Fruit fly (Drosophila melanogaster) whole organism, embryonic: ENCODE data around the gene CG8119.
A peak's percentile ranks its signal among the peaks of the same experiment; 100 is the strongest.

Experiments used
- Aef1 ChIP-seq: fragments of 200-800 bp; sonication (Bioruptor generic); IDR thresholded peaks from 3 replicates; pipeline ENCODE4 v1.3.6; 2022; ENCODE audit warnings: missing biosample characterization, missing genetic modification characterization
- BtbVII ChIP-seq: fragments of 200-800 bp; sonication (Bioruptor generic); optimal IDR thresholded peaks from 3 replicates; lab custom pipeline; 2017; ENCODE audit warnings: missing biosample characterization, mild to moderate bottlenecking, missing genetic modification characterization
- CG10267 ChIP-seq: fragments of 200-800 bp; sonication (Bioruptor generic); optimal IDR thresholded peaks from 2 replicates; lab custom pipeline; 2018; ENCODE audit warnings: missing biosample characterization, mild to moderate bottlenecking, missing genetic modification characterization, moderate library complexity
- CG10274 ChIP-seq: fragments of 200-800 bp; sonication (Bioruptor generic); optimal IDR thresholded peaks from 3 replicates; lab custom pipeline; 2017; ENCODE audit warnings: missing biosample characterization, mild to moderate bottlenecking, missing genetic modification characterization
- CG10321 ChIP-seq: fragments of 200-800 bp; sonication (Bioruptor generic); IDR thresholded peaks from 2 replicates; pipeline ENCODE4 v1.3.6; 2022; ENCODE audit warnings: missing biosample characterization, missing genetic modification characterization
- CG10462 ChIP-seq: fragments of 200-800 bp; sonication (Bioruptor generic); optimal IDR thresholded peaks from 2 replicates; lab custom pipeline; 2016; ENCODE audit warnings: missing biosample characterization, missing genetic modification characterization
- CG10654 ChIP-seq: fragments of 200-800 bp; sonication (Bioruptor generic); optimal IDR thresholded peaks from 2 replicates; lab custom pipeline; 2016; ENCODE audit warnings: missing biosample characterization, missing genetic modification characterization
- CG10959 ChIP-seq: fragments of 200-800 bp; sonication (Bioruptor generic); IDR thresholded peaks from 2 replicates; pipeline ENCODE4 v1.3.6; 2022; ENCODE audit warnings: missing biosample characterization, missing genetic modification characterization
- CG13424 ChIP-seq: fragments of 200-800 bp; sonication (Bioruptor generic); optimal IDR thresholded peaks from 2 replicates; lab custom pipeline; 2019; ENCODE audit warnings: missing biosample characterization, mild to moderate bottlenecking, missing genetic modification characterization, moderate library complexity
- CG14710 ChIP-seq: fragments of 200-800 bp; sonication (Bioruptor generic); optimal IDR thresholded peaks from 3 replicates; lab custom pipeline; 2019; ENCODE audit warnings: missing biosample characterization, mild to moderate bottlenecking, missing genetic modification characterization, moderate library complexity
- CG1603 ChIP-seq: fragments of 200-800 bp; sonication (Bioruptor generic); optimal IDR thresholded peaks from 2 replicates; lab custom pipeline; 2019; ENCODE audit warnings: missing biosample characterization, mild to moderate bottlenecking, missing genetic modification characterization, moderate library complexity
- CG17829 ChIP-seq: fragments of 200-800 bp; optimal IDR thresholded peaks from 2 replicates; lab custom pipeline; 2019; ENCODE audit warnings: missing biosample characterization, mild to moderate bottlenecking, missing genetic modification characterization, moderate library complexity
- CG18599 ChIP-seq: fragments of 200-800 bp; sonication (Bioruptor generic); optimal IDR thresholded peaks from 3 replicates; lab custom pipeline; 2017; ENCODE audit warnings: missing biosample characterization, missing genetic modification characterization, mild to moderate bottlenecking, moderate library complexity, missing genetic modification reagents
- CG2116 ChIP-seq: fragments of 200-800 bp; sonication (Bioruptor generic); optimal IDR thresholded peaks from 3 replicates; lab custom pipeline; 2018; ENCODE audit warnings: missing biosample characterization, mild to moderate bottlenecking, missing genetic modification characterization
- CG2120 ChIP-seq: fragments of 200-800 bp; sonication (Bioruptor generic); optimal IDR thresholded peaks from 3 replicates; lab custom pipeline; 2016; ENCODE audit warnings: missing biosample characterization, missing genetic modification characterization
- CG31365 ChIP-seq: fragments of 200-800 bp; sonication (Bioruptor generic); optimal IDR thresholded peaks from 2 replicates; lab custom pipeline; 2018; ENCODE audit warnings: missing biosample characterization, mild to moderate bottlenecking, missing genetic modification characterization
- CG3726 ChIP-seq: fragments of 200-800 bp; sonication (Bioruptor generic); IDR thresholded peaks from 3 replicates; pipeline ENCODE4, ENCODE4 v1.3.6; 2022; ENCODE audit warnings: missing biosample characterization, missing genetic modification characterization
- CG43689 ChIP-seq: fragments of 200-800 bp; sonication (Bioruptor generic); IDR thresholded peaks from 2 replicates; pipeline ENCODE4 v1.3.6; 2022; ENCODE audit warnings: missing biosample characterization, missing genetic modification characterization
- CkIIα-i1 ChIP-seq: fragments of 200-800 bp; sonication (Bioruptor generic); IDR thresholded peaks from 2 replicates; pipeline ENCODE4 v1.3.6; 2022; ENCODE audit warnings: missing biosample characterization, missing genetic modification characterization
- Dll ChIP-seq: fragments of 200-800 bp; sonication (Bioruptor generic); IDR thresholded peaks from 4 replicates; pipeline ENCODE4 v1.3.6; 2022; ENCODE audit warnings: missing biosample characterization, missing genetic modification characterization; ENCODE audit not compliant: partially characterized antibody
- Dref ChIP-seq: fragments of 200-800 bp; sonication (Bioruptor generic); IDR thresholded peaks from 2 replicates; pipeline ENCODE4 v1.3.6; 2022; ENCODE audit warnings: missing biosample characterization, missing genetic modification characterization
- E2f1 ChIP-seq: fragments of 200-800 bp; sonication (Bioruptor generic); IDR thresholded peaks from 2 replicates; pipeline ENCODE4 v1.3.6; 2022; ENCODE audit warnings: missing biosample characterization, missing genetic modification characterization
- Ets65A ChIP-seq: fragments of 200-800 bp; sonication (Bioruptor generic); peaks from one replicate; lab custom pipeline; 2016; ENCODE audit warnings: missing biosample characterization, missing genetic modification characterization
- Hmr ChIP-seq: fragments of 200-800 bp; sonication (Bioruptor generic); optimal IDR thresholded peaks from 3 replicates; lab custom pipeline; 2017; ENCODE audit warnings: mild to moderate bottlenecking, missing biosample characterization, missing genetic modification reagents, missing genetic modification characterization
- Hr39 ChIP-seq: fragments of >200 bp; optimal IDR thresholded peaks from 2 replicates; lab custom pipeline; 2017
- NK7.1 ChIP-seq: fragments of 200-800 bp; sonication (Bioruptor generic); optimal IDR thresholded peaks from 3 replicates; lab custom pipeline; 2016; ENCODE audit warnings: missing biosample characterization, missing genetic modification characterization
- Rfx ChIP-seq: fragments of 200-800 bp; sonication (Bioruptor generic); IDR thresholded peaks from 2 replicates; pipeline ENCODE4 v1.3.6; 2022; ENCODE audit warnings: missing biosample characterization, missing genetic modification characterization
- Six4 ChIP-seq: fragments of 200-800 bp; sonication (Bioruptor generic); optimal IDR thresholded peaks from 2 replicates; lab custom pipeline; 2016; ENCODE audit warnings: missing biosample characterization, missing genetic modification characterization
- Spps ChIP-seq: fragments of 200-800 bp; sonication (Bioruptor generic); optimal IDR thresholded peaks from 2 replicates; lab custom pipeline; 2018; ENCODE audit warnings: missing biosample characterization, mild to moderate bottlenecking, missing genetic modification characterization
- Sry-δ ChIP-seq: fragments of 200-800 bp; sonication (Bioruptor generic); optimal IDR thresholded peaks from 2 replicates; lab custom pipeline; 2016; ENCODE audit warnings: missing biosample characterization, missing genetic modification characterization
- Tbp ChIP-seq: fragments of >200 bp; optimal IDR thresholded peaks from 2 replicates; lab custom pipeline; 2018; ENCODE audit warnings: missing biosample characterization, missing genetic modification characterization
- chn ChIP-seq: fragments of 200-800 bp; sonication (Bioruptor generic); optimal IDR thresholded peaks from 2 replicates; lab custom pipeline; 2016; ENCODE audit warnings: missing biosample characterization, missing genetic modification characterization
- danr ChIP-seq: fragments of 200-800 bp; sonication (Bioruptor generic); IDR thresholded peaks from 2 replicates; pipeline ENCODE4 v1.3.6; 2022; ENCODE audit warnings: missing biosample characterization, missing genetic modification characterization
- dpn ChIP-seq, 2 experiments: fragments of 200-800 bp; sonication (Bioruptor generic); optimal IDR thresholded peaks; 3 replicates each; lab custom pipeline; 2016; ENCODE audit warnings: missing biosample characterization in 2 of 2, missing genetic modification characterization in 2 of 2
- ftz-f1 ChIP-seq: fragments of 200-800 bp; sonication (Bioruptor generic); optimal IDR thresholded peaks from 2 replicates; lab custom pipeline; 2016; ENCODE audit warnings: missing biosample characterization, missing genetic modification characterization
- fu2 ChIP-seq: fragments of 200-800 bp; sonication (Bioruptor generic); optimal IDR thresholded peaks from 2 replicates; lab custom pipeline; 2016; ENCODE audit warnings: missing biosample characterization, missing genetic modification characterization
- ham ChIP-seq: fragments of 200-800 bp; sonication (Bioruptor generic); IDR thresholded peaks from 2 replicates; pipeline ENCODE4 v1.3.6; 2022; ENCODE audit warnings: missing biosample characterization, missing genetic modification characterization
- ken ChIP-seq: fragments of 200-800 bp; sonication (Bioruptor generic); IDR thresholded peaks from 3 replicates; pipeline ENCODE4 v1.3.6; 2022; ENCODE audit warnings: missing biosample characterization, missing genetic modification characterization
- lola ChIP-seq, 3 experiments: fragments of >200 bp in 2 of 3; fragments of 200-800 bp in 1 of 3; sonication (Bioruptor generic) in 1 of 3; optimal IDR thresholded peaks; 2 replicates each; lab custom pipeline; 2017 to 2019; ENCODE audit warnings: missing biosample characterization in 3 of 3, missing genetic modification characterization in 3 of 3, mild to moderate bottlenecking in 1 of 3, moderate library complexity in 1 of 3
- pan ChIP-seq, 4 experiments: fragments of >200 bp in 3 of 4; fragments of 200-800 bp in 1 of 4; sonication (Bioruptor generic) in 1 of 4; optimal IDR thresholded peaks in 3 of 4; IDR thresholded peaks in 1 of 4; 2 replicates each; pipeline versions ENCODE4 v1.3.6 to Lab custom; 2017 to 2022; ENCODE audit warnings: missing biosample characterization in 2 of 4, missing genetic modification characterization in 2 of 4, mixed read lengths in 1 of 4
- psq ChIP-seq: fragments of 200-800 bp; sonication (Bioruptor generic); optimal IDR thresholded peaks from 2 replicates; lab custom pipeline; 2017; ENCODE audit warnings: missing biosample characterization, missing genetic modification characterization
- pum ChIP-seq: fragments of 200-800 bp; sonication (Bioruptor generic); optimal IDR thresholded peaks from 2 replicates; lab custom pipeline; 2016; ENCODE audit warnings: missing biosample characterization, missing genetic modification characterization
- row ChIP-seq: fragments of 200-800 bp; sonication (Bioruptor generic); IDR thresholded peaks from 3 replicates; pipeline ENCODE4 v1.3.6; 2022; ENCODE audit warnings: missing biosample characterization, missing genetic modification characterization
- sd ChIP-seq: fragments of 200-800 bp; sonication (Bioruptor generic); optimal IDR thresholded peaks from 3 replicates; lab custom pipeline; 2018; ENCODE audit warnings: missing biosample characterization, mild to moderate bottlenecking, missing genetic modification characterization, moderate library complexity
- sna ChIP-seq: fragments of 200-800 bp; sonication (Bioruptor generic); IDR thresholded peaks from 2 replicates; pipeline ENCODE4 v1.3.6; 2022; ENCODE audit warnings: missing biosample characterization, missing genetic modification characterization; ENCODE audit not compliant: partially characterized antibody
- so ChIP-seq: fragments of 200-800 bp; sonication (Bioruptor generic); IDR thresholded peaks from 3 replicates; pipeline ENCODE4 v1.3.6; 2022; ENCODE audit warnings: missing biosample characterization, missing genetic modification characterization
- stc ChIP-seq: fragments of 200-800 bp; sonication (Bioruptor generic); IDR thresholded peaks from 2 replicates; pipeline ENCODE4 v1.3.6; 2022; ENCODE audit warnings: missing biosample characterization, missing genetic modification characterization
- wek ChIP-seq: fragments of 200-800 bp; sonication (Bioruptor generic); optimal IDR thresholded peaks from 3 replicates; lab custom pipeline; 2018; ENCODE audit warnings: missing biosample characterization, mild to moderate bottlenecking, missing genetic modification characterization, moderate library complexity
- zf30C ChIP-seq: fragments of 200-800 bp; sonication (Bioruptor generic); optimal IDR thresholded peaks from 3 replicates; lab custom pipeline; 2018; ENCODE audit warnings: missing biosample characterization, mild to moderate bottlenecking, missing genetic modification characterization

Gene CG8119

dm6 chrX:15662285-15662684 is at the start of gene CG8119:
CG8119 (plus strand) TSS chrX:15662585.
- TF ChIP-seq Ets65A (peak; percentile 65), sna (GFP tag; lab: Robert Waterston, UW) (no peak)

dm6 chrX:15615426-15615825 is 47.0 kb upstream of the CG8119 start:
- TF ChIP-seq CG17829 (tag; lab: Kevin White, UChicago) (peak; percentile 74), CG10959 (peak; percentile 62; the same call in 1 of the 2 replicates), row (peak; percentile 59), Hr39 (lab: Kevin White, UChicago) (no peak), chn (GFP tag; lab: Kevin White, UChicago) (peak; percentile 10), Tbp (no peak), dpn (GFP tag; optimal IDR thresholded peaks at IDR 0.05; lab: Kevin White, UChicago) (peak; percentile 34 to 53), Dref (no peak), ftz-f1 (GFP tag; lab: Kevin White, UChicago) (no peak), CG43689 (0 out of 2 replicates have a peak, but pooled peaks have one; percentile 35), CG18599 (GFP tag; lab: Kevin White, UChicago) (peak; percentile 39), CG10654 (GFP tag; lab: Kevin White, UChicago) (peak; percentile 41), CG10267 (tag; lab: Kevin White, UChicago) (peak; percentile 58), Hmr (GFP tag; lab: Kevin White, UChicago) (peak; percentile 11), sd (tag; lab: Kevin White, UChicago) (no peak), ken (peak; percentile 57; the same call in 1 of the 3 replicates), E2f1 (GFP tag; lab: Robert Waterston, UW) (no peak), CG14710 (peak; percentile 42), CG13424 (tag; lab: Kevin White, UChicago) (peak; percentile 64), CG10274 (GFP tag; lab: Kevin White, UChicago) (no peak), Six4 (GFP tag; lab: Kevin White, UChicago) (peak; percentile 47), BtbVII (GFP tag; lab: Kevin White, UChicago) (peak; percentile 20), danr (no peak), NK7.1 (peak; percentile 20), CG3726 (GFP tag; lab: Robert Waterston, UW) (0 out of 3 replicates have a peak, but pooled peaks have one; percentile 16), CG1603 (tag; lab: Kevin White, UChicago) (peak; percentile 63), CG10321 (GFP tag; lab: Robert Waterston, UW) (no peak), zf30C (no peak), ham (GFP tag; lab: Robert Waterston, UW) (no peak), CG2120 (GFP tag; lab: Kevin White, UChicago) (peak; percentile 27), pum (GFP tag; lab: Kevin White, UChicago) (peak; percentile 28), lola (GFP tag; optimal IDR thresholded peaks at IDR 0.05; lab: Kevin White, UChicago) (peak in 1 of 3 experiments; percentile 47), CG10462 (GFP tag; lab: Kevin White, UChicago) (peak; percentile 4), wek (GFP tag; lab: Kevin White, UChicago) (no peak), Aef1 (GFP tag; lab: Robert Waterston, UW) (peak; percentile 31; the same call in 1 of the 3 replicates), pan (optimal IDR thresholded peaks at IDR 0.05; lab: Kevin White, UChicago) (no peak), pan (GFP tag; optimal IDR thresholded peaks at IDR 0.05 in 1 of 2, IDR thresholded peaks at IDR 0.05 in 1 of 2) (peak in 1 of 2 experiments; percentile 70), Rfx (peak; percentile 46; the same call in 1 of the 2 replicates), fu2 (no peak), Sry-δ (GFP tag; lab: Kevin White, UChicago) (peak; percentile 24), Spps (tag; lab: Kevin White, UChicago) (peak; percentile 5), CkIIα-i1 (GFP tag; lab: Robert Waterston, UW) (no peak), psq (GFP tag; lab: Kevin White, UChicago) (no peak), CG2116 (GFP tag; lab: Kevin White, UChicago) (no peak), so (GFP tag; lab: Robert Waterston, UW) (peak; percentile 70; the same call in 2 of the 3 replicates), stc (GFP tag; lab: Robert Waterston, UW) (peak; percentile 70), CG31365 (no peak), Dll (GFP tag; lab: Robert Waterston, UW) (no peak)
